Fruit fly (Drosophila melanogaster) whole organism, embryonic: ENCODE results near the gene CCDC151.

Source experiments
- Med ChIP-seq: fragments of 200-800 bp; sonication (Bioruptor generic); peaks from one replicate; lab custom pipeline; 2016; ENCODE audit warnings: missing biosample characterization, missing genetic modification characterization, mild to moderate bottlenecking, inconsistent platforms, moderate library complexity
- so ChIP-seq: fragments of 200-800 bp; sonication (Bioruptor generic); IDR thresholded peaks from 3 replicates; pipeline ENCODE4 v1.3.6; 2022; ENCODE audit warnings: missing biosample characterization, missing genetic modification characterization

DNA sequence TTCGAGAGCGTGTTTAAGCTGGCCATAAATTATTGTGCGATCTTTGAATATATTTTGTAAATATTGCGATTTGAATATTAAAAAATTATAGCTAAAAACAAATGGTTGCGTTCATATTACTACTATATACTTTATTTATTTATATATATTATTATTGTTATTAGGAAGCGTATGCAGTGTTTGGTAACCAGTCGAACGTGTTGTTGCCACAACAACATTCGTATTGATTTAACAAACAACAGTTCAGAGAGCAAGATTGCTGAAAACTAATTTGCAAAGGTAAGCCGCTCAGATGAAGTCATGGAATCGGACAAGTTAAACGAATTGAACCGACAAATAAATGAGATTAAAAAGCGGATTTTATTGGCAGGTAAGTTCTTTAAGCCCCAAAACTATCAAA lies at the start of gene CCDC151:
- TF ChIP-seq so (GFP tag; lab: Robert Waterston, UW): no peak
- no peak for TF ChIP-seq Med (GFP tag; lab: Kevin White, UChicago)
